Fruit fly (Drosophila melanogaster): ENCODE results near the gene CG14929.
A peak's percentile ranks its signal among the peaks of the same experiment; 100 is the strongest.

Gene CG14929

DNA sequence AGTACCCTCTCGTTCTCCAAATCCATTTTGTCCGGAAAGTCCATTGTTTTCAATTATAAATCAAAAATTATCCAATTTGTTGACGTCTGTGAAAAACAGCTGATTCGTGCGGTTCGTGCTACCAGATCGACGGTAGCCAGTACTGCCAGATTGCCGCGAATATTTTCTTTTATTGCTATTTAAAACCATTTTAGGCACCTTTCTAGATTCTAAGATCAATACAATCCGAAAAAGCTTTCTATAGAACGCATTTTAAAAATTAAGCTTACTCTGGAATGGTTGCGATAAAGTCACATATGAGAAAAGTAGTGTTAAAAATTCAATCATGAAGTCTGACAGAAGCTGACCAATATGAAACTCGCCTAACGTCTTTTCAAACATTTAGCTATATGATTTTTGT is 20.8 kb upstream of the CG14929 start, which contains the start of gene Cog8:
Cog8 (minus strand) TSS at position 110 of the 400 bp plus-strand sequence.
- TF ChIP-seq salr (GFP tag; optimal IDR thresholded peaks at IDR 0.05): peak in 1 of 2 experiments; percentile 8
- TF ChIP-seq CG9139 (GFP tag; optimal IDR thresholded peaks at IDR 0.05): no peak
- TF ChIP-seq CG8319 (GFP tag; optimal IDR thresholded peaks at IDR 0.05): no peak
- TF ChIP-seq Hr38 (GFP tag; optimal IDR thresholded peaks at IDR 0.05): no peak
- no peak for TF ChIP-seq CG16779 (tag; optimal IDR thresholded peaks at IDR 0.05)
- no peak for TF ChIP-seq CG8632 (GFP tag; optimal IDR thresholded peaks at IDR 0.05)
- no peak for TF ChIP-seq CG6163 (GFP tag; IDR thresholded peaks at IDR 0.05)
- TF ChIP-seq esn (GFP tag; optimal IDR thresholded peaks at IDR 0.05): no peak
- no peak for TF ChIP-seq fkh (GFP tag; optimal IDR thresholded peaks at IDR 0.05)
- TF ChIP-seq svp (GFP tag): peak; percentile 33
- no peak for TF ChIP-seq dac (GFP tag; optimal IDR thresholded peaks at IDR 0.05)
- TF ChIP-seq Smox (GFP tag; optimal IDR thresholded peaks at IDR 0.05): peak; percentile 33
- no peak for TF ChIP-seq spab (GFP tag; optimal IDR thresholded peaks at IDR 0.05)
- no peak for TF ChIP-seq CG7368 (GFP tag; optimal IDR thresholded peaks at IDR 0.05)
- TF ChIP-seq acj6 (GFP tag; optimal IDR thresholded peaks at IDR 0.05): peak; percentile 40
- peak; percentile 16 for TF ChIP-seq CG3032 (tag; optimal IDR thresholded peaks at IDR 0.05)
- no peak for TF ChIP-seq vri (GFP tag; optimal IDR thresholded peaks at IDR 0.05)
- peak; percentile 15 for TF ChIP-seq topi (GFP tag; optimal IDR thresholded peaks at IDR 0.05)
- TF ChIP-seq Hr39 (GFP tag; optimal IDR thresholded peaks at IDR 0.05): peak; percentile 71
- TF ChIP-seq fd85E (GFP tag; optimal IDR thresholded peaks at IDR 0.05): no peak
- peak; percentile 30 for TF ChIP-seq CG6792 (GFP tag; optimal IDR thresholded peaks at IDR 0.05)
- no peak for TF ChIP-seq CG4318 (GFP tag; optimal IDR thresholded peaks at IDR 0.05)
- TF ChIP-seq Ets21C (GFP tag; optimal IDR thresholded peaks at IDR 0.05): peak; percentile 40
- no peak for TF ChIP-seq CG11902 (GFP tag; optimal IDR thresholded peaks at IDR 0.05)
- TF ChIP-seq CG1621 (tag; optimal IDR thresholded peaks at IDR 0.05): no peak
- peak; percentile 74 for TF ChIP-seq CG31627 (GFP tag; optimal IDR thresholded peaks at IDR 0.05)
- TF ChIP-seq Sox15 (GFP tag; optimal IDR thresholded peaks at IDR 0.05): peak; percentile 19
- peak; percentile 26 for TF ChIP-seq OdsH (GFP tag; optimal IDR thresholded peaks at IDR 0.05)
- peak; percentile 52 for TF ChIP-seq Sox14 (GFP tag; optimal IDR thresholded peaks at IDR 0.05)
- peak; percentile 64 for TF ChIP-seq CG10631 (GFP tag; optimal IDR thresholded peaks at IDR 0.05)
- no peak for TF ChIP-seq CG6276 (GFP tag; optimal IDR thresholded peaks at IDR 0.05)
- no peak for TF ChIP-seq CG11762 (GFP tag; optimal IDR thresholded peaks at IDR 0.05; ENCODE audit: insufficient read depth)
- no peak for TF ChIP-seq CG34406 (GFP tag; optimal IDR thresholded peaks at IDR 0.05)
- TF ChIP-seq CG6808 (GFP tag; optimal IDR thresholded peaks at IDR 0.05): no peak
- TF ChIP-seq Blimp-1 (GFP tag; optimal IDR thresholded peaks at IDR 0.05): no peak
- peak; percentile 31 for TF ChIP-seq achi (GFP tag; optimal IDR thresholded peaks at IDR 0.05)
- TF ChIP-seq Hr4 (GFP tag; optimal IDR thresholded peaks at IDR 0.05): no peak
- TF ChIP-seq Gug (GFP tag; IDR thresholded peaks at IDR 0.05): peak; percentile 15; the same call in 1 of the 2 replicates
- peak; percentile 47 for TF ChIP-seq pdm3 (GFP tag; optimal IDR thresholded peaks at IDR 0.05)
- peak; percentile 24 for TF ChIP-seq CG3919 (GFP tag; optimal IDR thresholded peaks at IDR 0.05)
- no peak for TF ChIP-seq Eip78C (GFP tag)
- TF ChIP-seq lz (GFP tag; optimal IDR thresholded peaks at IDR 0.05): peak; percentile 54
- TF ChIP-seq Ets96B (tag; optimal IDR thresholded peaks at IDR 0.05): no peak
- TF ChIP-seq ss (GFP tag; optimal IDR thresholded peaks at IDR 0.05): no peak
- TF ChIP-seq Lpt (GFP tag; optimal IDR thresholded peaks at IDR 0.05): no peak
- TF ChIP-seq CG10669 (GFP tag; optimal IDR thresholded peaks at IDR 0.05): no peak
- TF ChIP-seq Met (GFP tag; optimal IDR thresholded peaks at IDR 0.05): peak; percentile 26
- TF ChIP-seq fd59A (GFP tag; optimal IDR thresholded peaks at IDR 0.05): no peak
- no peak for TF ChIP-seq net (GFP tag; optimal IDR thresholded peaks at IDR 0.05)
- no peak for TF ChIP-seq CG32006 (GFP tag; optimal IDR thresholded peaks at IDR 0.05)
- TF ChIP-seq dsx (GFP tag; optimal IDR thresholded peaks at IDR 0.05; ENCODE audit: poor library complexity, severe bottlenecking): no peak
- TF ChIP-seq eg (GFP tag; IDR thresholded peaks at IDR 0.05): no peak
- TF ChIP-seq Sox102F (GFP tag; optimal IDR thresholded peaks at IDR 0.05): no peak
